Fruit fly (Drosophila melanogaster) whole organism, embryonic: Measurements from ENCODE around the gene Cyp303a1.

Experiments
- Abd-B ChIP-seq: fragments of 200-800 bp; sonication (Bioruptor generic); optimal IDR thresholded peaks from 2 replicates; lab custom pipeline; 2018; ENCODE audit warnings: missing biosample characterization, mild to moderate bottlenecking, missing genetic modification characterization, moderate library complexity
- Asciz ChIP-seq: fragments of 200-800 bp; sonication (Bioruptor generic); optimal IDR thresholded peaks from 2 replicates; lab custom pipeline; 2017; ENCODE audit warnings: missing biosample characterization, mild to moderate bottlenecking, missing genetic modification characterization, missing genetic modification reagents
- Atf-2 ChIP-seq: fragments of 200-800 bp; sonication (Bioruptor generic); optimal IDR thresholded peaks from 2 replicates; lab custom pipeline; 2016; ENCODE audit warnings: missing biosample characterization, missing genetic modification characterization
- Bteb2 ChIP-seq: fragments of 200-800 bp; sonication (Bioruptor generic); optimal IDR thresholded peaks from 2 replicates; lab custom pipeline; 2016; ENCODE audit warnings: missing biosample characterization, missing genetic modification characterization
- CG14014 ChIP-seq: fragments of 200-800 bp; sonication (Bioruptor generic); IDR thresholded peaks from 2 replicates; pipeline ENCODE4 v1.3.6; 2022; ENCODE audit warnings: missing biosample characterization, missing genetic modification characterization
- CG14710 ChIP-seq: fragments of 200-800 bp; sonication (Bioruptor generic); optimal IDR thresholded peaks from 3 replicates; lab custom pipeline; 2019; ENCODE audit warnings: missing biosample characterization, mild to moderate bottlenecking, missing genetic modification characterization, moderate library complexity
- CG15269 ChIP-seq: fragments of 200-800 bp; sonication (Bioruptor generic); optimal IDR thresholded peaks from 2 replicates; lab custom pipeline; 2018; ENCODE audit warnings: missing biosample characterization, mild to moderate bottlenecking, missing genetic modification characterization, moderate library complexity
- CG17802 ChIP-seq: fragments of 200-800 bp; sonication (Bioruptor generic); optimal IDR thresholded peaks from 2 replicates; lab custom pipeline; 2018; ENCODE audit warnings: missing biosample characterization, mild to moderate bottlenecking, missing genetic modification characterization, moderate library complexity
- CG17912 ChIP-seq: fragments of 200-800 bp; sonication (Bioruptor generic); optimal IDR thresholded peaks from 2 replicates; lab custom pipeline; 2018; ENCODE audit warnings: missing biosample characterization, mild to moderate bottlenecking, missing genetic modification characterization
- CG18619 ChIP-seq: fragments of 200-800 bp; sonication (Bioruptor generic); optimal IDR thresholded peaks from 3 replicates; lab custom pipeline; 2017; ENCODE audit warnings: missing biosample characterization, mild to moderate bottlenecking, missing genetic modification characterization
- CG2116 ChIP-seq: fragments of 200-800 bp; sonication (Bioruptor generic); optimal IDR thresholded peaks from 3 replicates; lab custom pipeline; 2018; ENCODE audit warnings: missing biosample characterization, mild to moderate bottlenecking, missing genetic modification characterization
- CG2120 ChIP-seq: fragments of 200-800 bp; sonication (Bioruptor generic); optimal IDR thresholded peaks from 3 replicates; lab custom pipeline; 2016; ENCODE audit warnings: missing biosample characterization, missing genetic modification characterization
- CG2202 ChIP-seq: fragments of 200-800 bp; sonication (Bioruptor generic); optimal IDR thresholded peaks from 2 replicates; lab custom pipeline; 2018; ENCODE audit warnings: missing biosample characterization, mild to moderate bottlenecking, missing genetic modification characterization
- CG30403 ChIP-seq: fragments of 200-800 bp; sonication (Bioruptor generic); optimal IDR thresholded peaks from 3 replicates; lab custom pipeline; 2016; ENCODE audit warnings: missing biosample characterization, missing genetic modification characterization
- CG3281 ChIP-seq: fragments of 200-800 bp; sonication (Bioruptor generic); optimal IDR thresholded peaks from 3 replicates; lab custom pipeline; 2017; ENCODE audit warnings: missing biosample characterization, mild to moderate bottlenecking, missing genetic modification characterization
- CG5953 ChIP-seq: fragments of 200-800 bp; sonication (Bioruptor generic); IDR thresholded peaks from 2 replicates; pipeline ENCODE4 v1.3.6; 2022; ENCODE audit warnings: missing biosample characterization, missing genetic modification characterization
- CG6813 ChIP-seq: fragments of 200-800 bp; sonication (Bioruptor generic); optimal IDR thresholded peaks from 2 replicates; lab custom pipeline; 2017; ENCODE audit warnings: missing biosample characterization, missing genetic modification characterization, mild to moderate bottlenecking, moderate library complexity, missing genetic modification reagents
- CG8765 ChIP-seq: fragments of 200-800 bp; sonication (Bioruptor generic); IDR thresholded peaks from 2 replicates; pipeline ENCODE4 v1.3.6; 2022; ENCODE audit warnings: missing biosample characterization, missing genetic modification characterization
- CG9609 ChIP-seq: fragments of 200-800 bp; sonication (Bioruptor generic); optimal IDR thresholded peaks from 3 replicates; lab custom pipeline; 2016; ENCODE audit warnings: missing biosample characterization, missing genetic modification characterization
- CG9817 ChIP-seq: fragments of 200-800 bp; sonication (Bioruptor generic); optimal IDR thresholded peaks from 2 replicates; lab custom pipeline; 2018; ENCODE audit warnings: missing biosample characterization, mild to moderate bottlenecking, missing genetic modification characterization, moderate library complexity
- Doc2 ChIP-seq: fragments of 200-800 bp; sonication (Bioruptor generic); IDR thresholded peaks from 2 replicates; pipeline ENCODE4 v1.3.6; 2022; ENCODE audit warnings: missing biosample characterization, missing genetic modification characterization
- E2f1 ChIP-seq: fragments of 200-800 bp; sonication (Bioruptor generic); IDR thresholded peaks from 2 replicates; pipeline ENCODE4 v1.3.6; 2022; ENCODE audit warnings: missing biosample characterization, missing genetic modification characterization
- Ets65A ChIP-seq: fragments of 200-800 bp; sonication (Bioruptor generic); peaks from one replicate; lab custom pipeline; 2016; ENCODE audit warnings: missing biosample characterization, missing genetic modification characterization
- Mad ChIP-seq: fragments of 200-800 bp; sonication (Bioruptor generic); optimal IDR thresholded peaks from 2 replicates; lab custom pipeline; 2016; ENCODE audit warnings: missing biosample characterization, missing genetic modification characterization
- Med ChIP-seq: fragments of 200-800 bp; sonication (Bioruptor generic); peaks from one replicate; lab custom pipeline; 2016; ENCODE audit warnings: missing biosample characterization, missing genetic modification characterization, mild to moderate bottlenecking, inconsistent platforms, moderate library complexity
- NC2β ChIP-seq: fragments of 200-800 bp; sonication (Bioruptor generic); optimal IDR thresholded peaks from 2 replicates; lab custom pipeline; 2016; ENCODE audit warnings: missing biosample characterization, missing genetic modification characterization
- Neu2 ChIP-seq: fragments of 200-800 bp; sonication (Bioruptor generic); optimal IDR thresholded peaks from 3 replicates; lab custom pipeline; 2016; ENCODE audit warnings: missing biosample characterization, missing genetic modification characterization, borderline replicate concordance
- Six4 ChIP-seq: fragments of 200-800 bp; sonication (Bioruptor generic); optimal IDR thresholded peaks from 2 replicates; lab custom pipeline; 2016; ENCODE audit warnings: missing biosample characterization, missing genetic modification characterization
- Ssrp ChIP-seq: fragments of 200-800 bp; sonication (Bioruptor generic); optimal IDR thresholded peaks from 2 replicates; lab custom pipeline; 2018; ENCODE audit warnings: missing biosample characterization, mild to moderate bottlenecking, missing genetic modification characterization, moderate library complexity
- TFAM ChIP-seq: fragments of 200-800 bp; sonication (Bioruptor generic); optimal IDR thresholded peaks from 2 replicates; lab custom pipeline; 2017; ENCODE audit warnings: missing biosample characterization, missing genetic modification characterization, inconsistent platforms
- Tbp ChIP-seq: fragments of >200 bp; optimal IDR thresholded peaks from 2 replicates; lab custom pipeline; 2018; ENCODE audit warnings: missing biosample characterization, missing genetic modification characterization
- cad ChIP-seq: fragments of >200 bp; optimal IDR thresholded peaks from 2 replicates; lab custom pipeline; 2017; ENCODE audit warnings: missing biosample characterization, missing genetic modification characterization
- caup ChIP-seq: fragments of 200-800 bp; sonication (Bioruptor generic); optimal IDR thresholded peaks from 3 replicates; lab custom pipeline; 2017; ENCODE audit warnings: missing biosample characterization, mild to moderate bottlenecking, missing genetic modification characterization, moderate library complexity; ENCODE audit not compliant: severe bottlenecking
- gcm ChIP-seq: fragments of 200-800 bp; sonication (Bioruptor generic); optimal IDR thresholded peaks from 2 replicates; lab custom pipeline; 2019; ENCODE audit warnings: missing biosample characterization, mild to moderate bottlenecking, missing genetic modification characterization, moderate library complexity
- gem ChIP-seq: fragments of 200-800 bp; sonication (Bioruptor generic); optimal IDR thresholded peaks from 2 replicates; lab custom pipeline; 2019; ENCODE audit warnings: missing biosample characterization, mild to moderate bottlenecking, missing genetic modification characterization, moderate library complexity
- lbe ChIP-seq: fragments of 200-800 bp; sonication (Bioruptor generic); optimal IDR thresholded peaks from 2 replicates; lab custom pipeline; 2016; ENCODE audit warnings: missing biosample characterization, mild to moderate bottlenecking, missing genetic modification characterization
- lov ChIP-seq, 2 experiments: fragments of 200-800 bp in 1 of 2; fragments of >200 bp in 1 of 2; sonication (Bioruptor generic) in 1 of 2; IDR thresholded peaks in 1 of 2; optimal IDR thresholded peaks in 1 of 2; 2 replicates in 1 of 2; 3 replicates in 1 of 2; pipeline versions ENCODE4 v1.3.6 to Lab custom; 2017 to 2022; ENCODE audit warnings: missing biosample characterization in 1 of 2, missing genetic modification characterization in 1 of 2
- nerfin-1 ChIP-seq: fragments of 200-800 bp; sonication (Bioruptor generic); optimal IDR thresholded peaks from 3 replicates; lab custom pipeline; 2019; ENCODE audit warnings: missing biosample characterization, mild to moderate bottlenecking, missing genetic modification characterization, moderate library complexity
- nmo ChIP-seq: fragments of 200-800 bp; sonication (Bioruptor generic); optimal IDR thresholded peaks from 2 replicates; lab custom pipeline; 2018; ENCODE audit warnings: missing biosample characterization, mild to moderate bottlenecking, missing genetic modification characterization, moderate library complexity
- pnt ChIP-seq: fragments of 200-800 bp; sonication (Bioruptor generic); optimal IDR thresholded peaks from 3 replicates; lab custom pipeline; 2016; ENCODE audit warnings: missing biosample characterization, missing genetic modification characterization
- psq ChIP-seq: fragments of 200-800 bp; sonication (Bioruptor generic); optimal IDR thresholded peaks from 2 replicates; lab custom pipeline; 2017; ENCODE audit warnings: missing biosample characterization, missing genetic modification characterization
- ro ChIP-seq: fragments of 200-800 bp; sonication (Bioruptor generic); IDR thresholded peaks from 2 replicates; pipeline ENCODE4 v1.3.6; 2022; ENCODE audit warnings: missing biosample characterization, missing genetic modification characterization
- seq ChIP-seq: fragments of 200-800 bp; sonication (Bioruptor generic); IDR thresholded peaks from 2 replicates; pipeline ENCODE4 v1.3.6; 2022; ENCODE audit warnings: missing biosample characterization, missing genetic modification characterization
- sna ChIP-seq: fragments of 200-800 bp; sonication (Bioruptor generic); IDR thresholded peaks from 2 replicates; pipeline ENCODE4 v1.3.6; 2022; ENCODE audit warnings: missing biosample characterization, missing genetic modification characterization; ENCODE audit not compliant: partially characterized antibody
- sr ChIP-seq: fragments of 200-800 bp; sonication (Bioruptor generic); IDR thresholded peaks from 3 replicates; pipeline ENCODE4 v1.3.6; 2022; ENCODE audit warnings: missing biosample characterization, missing genetic modification characterization
- stwl ChIP-seq: fragments of 200-800 bp; sonication (Bioruptor generic); optimal IDR thresholded peaks from 3 replicates; lab custom pipeline; 2018; ENCODE audit warnings: missing biosample characterization, mild to moderate bottlenecking, missing genetic modification characterization, moderate library complexity
- tio ChIP-seq: fragments of 200-800 bp; sonication (Bioruptor generic); optimal IDR thresholded peaks from 2 replicates; lab custom pipeline; 2017; ENCODE audit warnings: missing biosample characterization, missing genetic modification characterization, inconsistent platforms
- tll ChIP-seq, 2 experiments: fragments of 200-800 bp in 1 of 2; fragments of >200 bp in 1 of 2; sonication (Bioruptor generic) in 1 of 2; optimal IDR thresholded peaks; 2 replicates each; lab custom pipeline; 2017 to 2019; ENCODE audit warnings: missing biosample characterization in 2 of 2, missing genetic modification characterization in 2 of 2, mild to moderate bottlenecking in 1 of 2, moderate library complexity in 1 of 2
- zen ChIP-seq: fragments of 200-800 bp; sonication (Bioruptor generic); optimal IDR thresholded peaks from 3 replicates; lab custom pipeline; 2018; ENCODE audit warnings: missing biosample characterization, mild to moderate bottlenecking, missing genetic modification characterization, moderate library complexity

Cyp303a1 gene

dm6 chr2L:16279774-16280252 is 14.2 kb upstream of the Cyp303a1 start (continued):
- TF ChIP-seq CG14014 (GFP tag; lab: Robert Waterston, UW) (no peak), caup (peak; percentile 77), Doc2 (GFP tag; lab: Robert Waterston, UW) (peak; percentile 56; the same call in 1 of the 2 replicates), CG3281 (peak; percentile 80), cad (peak; percentile 74), CG17802 (peak; percentile 74), CG30403 (GFP tag; lab: Kevin White, UChicago) (peak; percentile 96), Atf-2 (peak; percentile 86), Neu2 (no peak), CG2202 (peak; percentile 82), CG8765 (GFP tag; lab: Robert Waterston, UW) (no peak), CG17912 (GFP tag; lab: Kevin White, UChicago) (peak; percentile 25), tio (peak; percentile 91), CG15269 (peak; percentile 94), CG9609 (GFP tag; lab: Kevin White, UChicago) (peak; percentile 68), stwl (tag; lab: Kevin White, UChicago) (peak; percentile 48), Mad (GFP tag; lab: Kevin White, UChicago) (peak; percentile 84), psq (GFP tag; lab: Kevin White, UChicago) (peak; percentile 81), Ets65A (GFP tag; lab: Kevin White, UChicago) (peak; percentile 94), lov (optimal IDR thresholded peaks at IDR 0.05; lab: Kevin White, UChicago) (no peak), lov (GFP tag; IDR thresholded peaks at IDR 0.05; lab: Robert Waterston, UW) (no peak; the same call in 2 of the 3 replicates), sna (GFP tag; lab: Robert Waterston, UW) (no peak), CG6813 (GFP tag; lab: Kevin White, UChicago) (peak; percentile 78), Med (GFP tag; lab: Kevin White, UChicago) (peak; percentile 95), CG2120 (GFP tag; lab: Kevin White, UChicago) (peak; percentile 65), zen (peak; percentile 59), Six4 (GFP tag; lab: Kevin White, UChicago) (peak; percentile 92), NC2β (GFP tag; lab: Kevin White, UChicago) (peak; percentile 86), CG14710 (tag; lab: Kevin White, UChicago) (peak; percentile 94), Abd-B (peak; percentile 92), pnt (GFP tag; lab: Kevin White, UChicago) (peak; percentile 90), Asciz (peak; percentile 96), ro (peak; percentile 28; the same call in 1 of the 2 replicates), Bteb2 (peak; percentile 82), Ssrp (tag; lab: Kevin White, UChicago) (peak; percentile 95), TFAM (GFP tag; lab: Kevin White, UChicago) (peak; percentile 42), E2f1 (peak; percentile 59), lbe (GFP tag; lab: Kevin White, UChicago) (peak; percentile 27), CG9817 (peak; percentile 79), CG18619 (GFP tag; lab: Kevin White, UChicago) (peak; percentile 90), nerfin-1 (tag; lab: Kevin White, UChicago) (peak; percentile 89), nmo (GFP tag; lab: Kevin White, UChicago) (peak; percentile 97), seq (GFP tag; lab: Robert Waterston, UW) (peak; percentile 83), tll (GFP tag; optimal IDR thresholded peaks at IDR 0.05; lab: Kevin White, UChicago) (peak in 1 of 2 experiments; percentile 41), gcm (peak; percentile 95), CG2116 (GFP tag; lab: Kevin White, UChicago) (peak; percentile 58), sr (GFP tag; lab: Robert Waterston, UW) (0 out of 3 replicates have a peak, but pooled peaks have one; percentile 6), gem (tag; lab: Kevin White, UChicago) (peak; percentile 97), CG5953 (GFP tag; lab: Robert Waterston, UW) (0 out of 2 replicates have a peak, but pooled peaks have one; percentile 3), Tbp (no peak)
